Fruit fly (Drosophila melanogaster) whole organism, embryonic: ENCODE data around the gene Scamp.

ENCODE experiments used
- Awh ChIP-seq: fragments of 200-800 bp; sonication (Bioruptor generic); IDR thresholded peaks from 2 replicates; pipeline ENCODE4, ENCODE4 v1.3.6; 2022; ENCODE audit warnings: missing biosample characterization, missing genetic modification characterization
- Bgb ChIP-seq: fragments of 200-800 bp; sonication (Bioruptor generic); IDR thresholded peaks from 2 replicates; pipeline ENCODE4 v1.3.6; 2022; ENCODE audit warnings: missing biosample characterization, missing genetic modification characterization; ENCODE audit not compliant: partially characterized antibody
- CG1024 ChIP-seq: fragments of 200-800 bp; sonication (Bioruptor generic); IDR thresholded peaks from 2 replicates; pipeline ENCODE4 v1.3.6; 2022; ENCODE audit warnings: missing biosample characterization, missing genetic modification characterization
- CG10267 ChIP-seq: fragments of 200-800 bp; sonication (Bioruptor generic); optimal IDR thresholded peaks from 2 replicates; lab custom pipeline; 2018; ENCODE audit warnings: missing biosample characterization, mild to moderate bottlenecking, missing genetic modification characterization, moderate library complexity
- CG11085 ChIP-seq: fragments of 200-800 bp; sonication (Bioruptor generic); IDR thresholded peaks from 2 replicates; pipeline ENCODE4 v1.3.6; 2022; ENCODE audit warnings: missing biosample characterization, missing genetic modification characterization
- CG11560 ChIP-seq: fragments of 200-800 bp; sonication (Bioruptor generic); IDR thresholded peaks from 3 replicates; pipeline ENCODE4 v1.3.6; 2022; ENCODE audit warnings: missing biosample characterization, missing genetic modification characterization
- CG12155 ChIP-seq: fragments of 200-800 bp; sonication (Bioruptor generic); optimal IDR thresholded peaks from 3 replicates; lab custom pipeline; 2016; ENCODE audit warnings: missing biosample characterization, missing genetic modification characterization
- CG14050 ChIP-seq: fragments of 200-800 bp; sonication (Bioruptor generic); IDR thresholded peaks from 3 replicates; pipeline ENCODE4 v1.3.6; 2022; ENCODE audit warnings: missing biosample characterization, missing genetic modification characterization
- CG17829 ChIP-seq: fragments of 200-800 bp; optimal IDR thresholded peaks from 2 replicates; lab custom pipeline; 2019; ENCODE audit warnings: missing biosample characterization, mild to moderate bottlenecking, missing genetic modification characterization, moderate library complexity
- CG18764 ChIP-seq: fragments of 200-800 bp; sonication (Bioruptor generic); optimal IDR thresholded peaks from 3 replicates; lab custom pipeline; 2016; ENCODE audit warnings: missing biosample characterization, missing genetic modification characterization
- CG31365 ChIP-seq: fragments of 200-800 bp; sonication (Bioruptor generic); optimal IDR thresholded peaks from 2 replicates; lab custom pipeline; 2018; ENCODE audit warnings: missing biosample characterization, mild to moderate bottlenecking, missing genetic modification characterization
- CG34422 ChIP-seq: fragments of 200-800 bp; sonication (Bioruptor generic); IDR thresholded peaks from 3 replicates; pipeline ENCODE4 v1.3.6; 2022; ENCODE audit warnings: missing biosample characterization, missing genetic modification characterization
- CG43689 ChIP-seq: fragments of 200-800 bp; sonication (Bioruptor generic); IDR thresholded peaks from 2 replicates; pipeline ENCODE4 v1.3.6; 2022; ENCODE audit warnings: missing biosample characterization, missing genetic modification characterization
- CG9817 ChIP-seq: fragments of 200-800 bp; sonication (Bioruptor generic); optimal IDR thresholded peaks from 2 replicates; lab custom pipeline; 2018; ENCODE audit warnings: missing biosample characterization, mild to moderate bottlenecking, missing genetic modification characterization, moderate library complexity
- Dip3 ChIP-seq: fragments of 200-800 bp; sonication (Bioruptor generic); optimal IDR thresholded peaks from 3 replicates; lab custom pipeline; 2016; ENCODE audit warnings: missing biosample characterization, missing genetic modification characterization
- Dp ChIP-seq: fragments of 200-800 bp; sonication (Bioruptor generic); optimal IDR thresholded peaks from 2 replicates; lab custom pipeline; 2018; ENCODE audit warnings: missing biosample characterization, mild to moderate bottlenecking, missing genetic modification characterization, moderate library complexity
- Drgx ChIP-seq: fragments of 200-800 bp; sonication (Bioruptor generic); IDR thresholded peaks from 2 replicates; pipeline ENCODE4 v1.3.6; 2022; ENCODE audit warnings: missing biosample characterization, missing genetic modification characterization
- Ets97D ChIP-seq: fragments of 200-800 bp; sonication (Bioruptor generic); optimal IDR thresholded peaks from 3 replicates; lab custom pipeline; 2016; ENCODE audit warnings: missing biosample characterization, missing genetic modification characterization
- Fer3 ChIP-seq: fragments of 200-800 bp; sonication (Bioruptor generic); optimal IDR thresholded peaks from 2 replicates; lab custom pipeline; 2018; ENCODE audit warnings: missing biosample characterization, mild to moderate bottlenecking, missing genetic modification characterization, moderate library complexity
- Hr78 ChIP-seq, 2 experiments: fragments of 200-800 bp in 1 of 2; fragments of >200 bp in 1 of 2; sonication (Bioruptor generic) in 1 of 2; optimal IDR thresholded peaks; 2 replicates each; lab custom pipeline; 2017 to 2019; ENCODE audit warnings: missing biosample characterization in 2 of 2, missing genetic modification characterization in 2 of 2, mild to moderate bottlenecking in 1 of 2, moderate library complexity in 1 of 2
- MESR4 ChIP-seq: fragments of 200-800 bp; sonication (Bioruptor generic); optimal IDR thresholded peaks from 2 replicates; lab custom pipeline; 2018; ENCODE audit warnings: missing biosample characterization, mild to moderate bottlenecking, missing genetic modification characterization, moderate library complexity
- Max ChIP-seq: fragments of 200-800 bp; sonication (Bioruptor generic); optimal IDR thresholded peaks from 2 replicates; lab custom pipeline; 2016; ENCODE audit warnings: missing biosample characterization, mild to moderate bottlenecking, missing genetic modification characterization
- Med ChIP-seq: fragments of 200-800 bp; sonication (Bioruptor generic); peaks from one replicate; lab custom pipeline; 2016; ENCODE audit warnings: missing biosample characterization, missing genetic modification characterization, mild to moderate bottlenecking, inconsistent platforms, moderate library complexity
- Mes4 ChIP-seq: fragments of 200-800 bp; sonication (Bioruptor generic); optimal IDR thresholded peaks from 2 replicates; lab custom pipeline; 2016; ENCODE audit warnings: missing biosample characterization, missing genetic modification characterization
- Myb ChIP-seq: fragments of 200-800 bp; sonication (Bioruptor generic); optimal IDR thresholded peaks from 2 replicates; lab custom pipeline; 2016; ENCODE audit warnings: missing biosample characterization, missing genetic modification characterization
- Oli ChIP-seq: fragments of 200-800 bp; sonication (Bioruptor generic); optimal IDR thresholded peaks from 2 replicates; lab custom pipeline; 2018; ENCODE audit warnings: missing biosample characterization, mild to moderate bottlenecking, missing genetic modification characterization, moderate library complexity
- Xrp1 ChIP-seq: fragments of 200-800 bp; sonication (Bioruptor generic); IDR thresholded peaks from 2 replicates; pipeline ENCODE4 v1.3.6; 2022; ENCODE audit warnings: missing biosample characterization, missing genetic modification characterization
- al ChIP-seq: fragments of 200-800 bp; sonication (Bioruptor generic); IDR thresholded peaks from 2 replicates; pipeline ENCODE4 v1.3.6; 2022; ENCODE audit warnings: missing biosample characterization, missing genetic modification characterization
- ash1 ChIP-seq: fragments of 200-800 bp; sonication (Bioruptor generic); optimal IDR thresholded peaks from 2 replicates; lab custom pipeline; 2018; ENCODE audit warnings: missing biosample characterization, mild to moderate bottlenecking, missing genetic modification characterization
- bigmax ChIP-seq: fragments of 200-800 bp; sonication (Bioruptor generic); optimal IDR thresholded peaks from 2 replicates; lab custom pipeline; 2018; ENCODE audit warnings: missing biosample characterization, mild to moderate bottlenecking, missing genetic modification characterization
- chm ChIP-seq: fragments of 200-800 bp; sonication (Bioruptor generic); IDR thresholded peaks from 2 replicates; pipeline ENCODE4 v1.3.6; 2022; ENCODE audit warnings: missing biosample characterization, missing genetic modification characterization
- crp ChIP-seq, 2 experiments: fragments of 200-800 bp; sonication (Bioruptor generic); optimal IDR thresholded peaks; 2 replicates in 1 of 2; 3 replicates in 1 of 2; lab custom pipeline; 2017; ENCODE audit warnings: missing biosample characterization in 2 of 2, missing genetic modification characterization in 2 of 2, mild to moderate bottlenecking in 1 of 2, moderate library complexity in 1 of 2
- fu2 ChIP-seq: fragments of 200-800 bp; sonication (Bioruptor generic); optimal IDR thresholded peaks from 2 replicates; lab custom pipeline; 2016; ENCODE audit warnings: missing biosample characterization, missing genetic modification characterization
- kah ChIP-seq: fragments of 200-800 bp; sonication (Bioruptor generic); optimal IDR thresholded peaks from 2 replicates; lab custom pipeline; 2018; ENCODE audit warnings: missing biosample characterization, mild to moderate bottlenecking, missing genetic modification characterization
- kni ChIP-seq: fragments of 200-800 bp; sonication (Bioruptor generic); optimal IDR thresholded peaks from 3 replicates; lab custom pipeline; 2017; ENCODE audit warnings: mild to moderate bottlenecking, missing biosample characterization, missing genetic modification reagents, missing genetic modification characterization
- lilli ChIP-seq: fragments of 200-800 bp; sonication (Bioruptor generic); optimal IDR thresholded peaks from 3 replicates; lab custom pipeline; 2016; ENCODE audit warnings: missing biosample characterization, missing genetic modification characterization
- nom ChIP-seq: fragments of 200-800 bp; sonication (Bioruptor generic); optimal IDR thresholded peaks from 2 replicates; lab custom pipeline; 2017; ENCODE audit warnings: missing biosample characterization, missing genetic modification characterization, mild to moderate bottlenecking, moderate library complexity, missing genetic modification reagents
- onecut ChIP-seq: fragments of 200-800 bp; sonication (Bioruptor generic); IDR thresholded peaks from 2 replicates; pipeline ENCODE4 v1.3.6; 2022; ENCODE audit warnings: missing biosample characterization, missing genetic modification characterization
- pita ChIP-seq: fragments of 200-800 bp; sonication (Bioruptor generic); optimal IDR thresholded peaks from 2 replicates; lab custom pipeline; 2017; ENCODE audit warnings: missing biosample characterization, mild to moderate bottlenecking, missing genetic modification characterization
- ranshi ChIP-seq: fragments of 200-800 bp; sonication (Bioruptor generic); IDR thresholded peaks from 2 replicates; pipeline ENCODE4 v1.3.6; 2022; ENCODE audit warnings: missing biosample characterization, missing genetic modification characterization
- schlank ChIP-seq: fragments of 200-800 bp; sonication (Bioruptor generic); optimal IDR thresholded peaks from 2 replicates; lab custom pipeline; 2018; ENCODE audit warnings: missing biosample characterization, mild to moderate bottlenecking, missing genetic modification characterization
- sim ChIP-seq: fragments of 200-800 bp; sonication (Bioruptor generic); IDR thresholded peaks from 2 replicates; pipeline ENCODE4 v1.3.6; 2022; ENCODE audit warnings: missing biosample characterization, missing genetic modification characterization
- slou ChIP-seq: fragments of 200-800 bp; sonication (Bioruptor generic); optimal IDR thresholded peaks from 3 replicates; lab custom pipeline; 2016; ENCODE audit warnings: missing biosample characterization, missing genetic modification characterization
- sna ChIP-seq: fragments of 200-800 bp; sonication (Bioruptor generic); IDR thresholded peaks from 2 replicates; pipeline ENCODE4 v1.3.6; 2022; ENCODE audit warnings: missing biosample characterization, missing genetic modification characterization; ENCODE audit not compliant: partially characterized antibody
- sob ChIP-seq: fragments of 200-800 bp; sonication (Bioruptor generic); IDR thresholded peaks from 2 replicates; pipeline ENCODE4 v1.3.6; 2022; ENCODE audit warnings: missing biosample characterization, missing genetic modification characterization
- ssp ChIP-seq: fragments of 200-800 bp; sonication (Bioruptor generic); IDR thresholded peaks from 2 replicates; pipeline ENCODE4 v1.3.6; 2022; ENCODE audit warnings: missing biosample characterization, missing genetic modification characterization
- unpg ChIP-seq: fragments of 200-800 bp; sonication (Bioruptor generic); optimal IDR thresholded peaks from 3 replicates; lab custom pipeline; 2018; ENCODE audit warnings: missing biosample characterization, mild to moderate bottlenecking, missing genetic modification characterization, moderate library complexity
- wdn ChIP-seq: fragments of 200-800 bp; sonication (Bioruptor generic); IDR thresholded peaks from 2 replicates; pipeline ENCODE4 v1.3.6; 2022; ENCODE audit warnings: missing biosample characterization, missing genetic modification characterization
- wor ChIP-seq: fragments of 200-800 bp; sonication (Bioruptor generic); IDR thresholded peaks from 2 replicates; pipeline ENCODE4 v1.3.6; 2022; ENCODE audit warnings: missing biosample characterization, missing genetic modification characterization

Scamp gene

DNA sequence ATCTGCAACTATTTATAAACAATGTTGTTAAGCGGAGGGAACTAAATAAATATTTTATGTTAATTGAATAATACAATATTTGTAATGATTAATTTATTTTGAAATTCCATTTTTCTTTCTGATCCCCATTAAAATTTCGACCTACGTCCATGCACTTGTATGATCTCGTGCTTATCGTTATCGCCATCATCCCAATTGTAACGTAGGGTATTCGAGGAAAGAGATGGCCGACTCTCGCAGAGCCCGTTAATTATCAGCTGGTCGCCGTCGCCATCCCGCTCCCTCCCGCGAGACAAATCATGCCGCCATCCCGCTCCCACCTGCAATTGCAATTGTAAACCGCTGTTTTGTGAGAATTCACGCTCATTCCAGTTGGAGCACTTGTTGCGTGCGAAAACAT lies 3.4 kb upstream of the Scamp start, which contains the start of gene CG11655 (continued):
- TF ChIP-seq unpg (GFP tag; lab: Kevin White, UChicago) (peak; percentile 21), kni (no peak), CG10267 (tag; lab: Kevin White, UChicago) (peak; percentile 1), Mes4 (GFP tag; lab: Kevin White, UChicago) (no peak), Xrp1 (GFP tag; lab: Robert Waterston, UW) (peak; percentile 66), kah (peak; percentile 5), CG12155 (peak; percentile 3), CG11085 (GFP tag; lab: Robert Waterston, UW) (no peak), Drgx (peak; percentile 12; the same call in 1 of the 2 replicates), pita (GFP tag; lab: Kevin White, UChicago) (no peak), ranshi (GFP tag; lab: Robert Waterston, UW) (0 out of 2 replicates have a peak, but pooled peaks have one; percentile 36), slou (GFP tag; lab: Kevin White, UChicago) (no peak), Dp (no peak), al (GFP tag; lab: Robert Waterston, UW) (peak; percentile 37; the same call in 1 of the 2 replicates), Oli (tag; lab: Kevin White, UChicago) (peak; percentile 37), CG9817 (tag; lab: Kevin White, UChicago) (peak; percentile 6), sim (GFP tag; lab: Robert Waterston, UW) (peak; percentile 35; the same call in 1 of the 2 replicates), CG18764 (no peak), sna (no peak), wor (GFP tag; lab: Robert Waterston, UW) (no peak), CG17829 (tag; lab: Kevin White, UChicago) (peak; percentile 38), CG43689 (no peak), fu2 (no peak), CG11560 (tag; lab: Robert Waterston, UW) (no peak), Dip3 (GFP tag; lab: Kevin White, UChicago) (no peak), Myb (GFP tag; lab: Kevin White, UChicago) (no peak), ash1 (GFP tag; lab: Kevin White, UChicago) (no peak), Awh (GFP tag; lab: Robert Waterston, UW) (no peak), Fer3 (tag; lab: Kevin White, UChicago) (peak; percentile 25), wdn (GFP tag; lab: Robert Waterston, UW) (no peak), Med (GFP tag; lab: Kevin White, UChicago) (peak; percentile 24), crp (GFP tag; optimal IDR thresholded peaks at IDR 0.05; lab: Kevin White, UChicago) (peak in 1 of 2 experiments; percentile 80), onecut (peak; percentile 30; the same call in 1 of the 2 replicates), Ets97D (no peak), Max (GFP tag; lab: Kevin White, UChicago) (no peak), CG1024 (GFP tag; lab: Robert Waterston, UW) (no peak), CG31365 (tag; lab: Kevin White, UChicago) (no peak), Hr78 (GFP tag; optimal IDR thresholded peaks at IDR 0.05; lab: Kevin White, UChicago) (no peak), nom (GFP tag; lab: Kevin White, UChicago) (peak; percentile 45), CG14050 (GFP tag; lab: Robert Waterston, UW) (peak; percentile 33; the same call in 1 of the 3 replicates), lilli (GFP tag; lab: Kevin White, UChicago) (peak; percentile 33)

DNA sequence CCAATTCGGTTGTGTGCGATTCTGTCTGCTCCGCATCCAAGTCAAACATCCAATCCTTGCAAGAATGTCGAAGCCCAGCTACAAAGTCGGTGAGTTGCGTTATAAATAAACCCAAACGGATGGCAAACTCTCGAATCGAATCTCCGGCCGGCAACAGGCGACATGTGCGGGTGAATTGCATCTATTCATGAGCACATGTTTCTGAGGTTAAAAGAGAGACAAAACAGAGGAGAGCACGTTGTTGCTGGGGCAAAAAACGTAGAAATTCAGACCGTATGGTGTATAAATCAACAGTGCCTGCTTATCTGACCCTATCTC lies 603 bp upstream of the Scamp start:
- TF ChIP-seq schlank (tag; lab: Kevin White, UChicago) (no peak), CG34422 (GFP tag; lab: Robert Waterston, UW) (peak; percentile 47; the same call in 1 of the 3 replicates), chm (GFP tag; lab: Robert Waterston, UW) (0 out of 2 replicates have a peak, but pooled peaks have one; percentile 6), MESR4 (GFP tag; lab: Kevin White, UChicago) (peak; percentile 44), ssp (no peak), sna (peak; percentile 9; the same call in 1 of the 2 replicates), kah (no peak), bigmax (GFP tag; lab: Kevin White, UChicago) (peak; percentile 3), sob (GFP tag; lab: Robert Waterston, UW) (no peak), Bgb (GFP tag; lab: Robert Waterston, UW) (peak; percentile 20; the same call in 1 of the 2 replicates)
